Fruit fly (Drosophila melanogaster) whole organism, adult: Measurements from ENCODE around the gene CG34325.

ENCODE experiments used
- CG11617 ChIP-seq: fragments of 200-800 bp; sonication (Bioruptor generic); optimal IDR thresholded peaks from 2 replicates; lab custom pipeline; 2017; ENCODE audit warnings: mild to moderate bottlenecking, missing biosample characterization, missing genetic modification reagents, missing genetic modification characterization
- CG12768 ChIP-seq: fragments of 200-800 bp; sonication (Bioruptor generic); optimal IDR thresholded peaks from 2 replicates; lab custom pipeline; 2017; ENCODE audit warnings: missing biosample characterization, missing genetic modification characterization, mild to moderate bottlenecking, moderate library complexity, missing genetic modification reagents
- CG14711 ChIP-seq: fragments of 200-800 bp; sonication (Bioruptor generic); optimal IDR thresholded peaks from 2 replicates; lab custom pipeline; 2018; ENCODE audit warnings: missing biosample characterization, mild to moderate bottlenecking, missing genetic modification characterization, moderate library complexity
- CG1620 ChIP-seq: fragments of 200-800 bp; sonication (Bioruptor generic); optimal IDR thresholded peaks from 2 replicates; lab custom pipeline; 2016; ENCODE audit warnings: missing biosample characterization, missing genetic modification characterization
- CG33017 ChIP-seq: fragments of 200-800 bp; sonication (Bioruptor generic); optimal IDR thresholded peaks from 2 replicates; lab custom pipeline; 2018; ENCODE audit warnings: missing biosample characterization, mild to moderate bottlenecking, missing genetic modification characterization, moderate library complexity
- CG5204 ChIP-seq: fragments of 200-800 bp; sonication (Bioruptor generic); optimal IDR thresholded peaks from 2 replicates; lab custom pipeline; 2016; ENCODE audit warnings: missing biosample characterization, missing genetic modification characterization
- CG7045 ChIP-seq: fragments of 200-800 bp; sonication (Bioruptor generic); optimal IDR thresholded peaks from 2 replicates; lab custom pipeline; 2017; ENCODE audit warnings: missing biosample characterization, mild to moderate bottlenecking, missing genetic modification characterization
- CG7101 ChIP-seq: fragments of 200-800 bp; sonication (Bioruptor generic); optimal IDR thresholded peaks from 2 replicates; lab custom pipeline; 2018; ENCODE audit warnings: missing biosample characterization, mild to moderate bottlenecking, missing genetic modification characterization, moderate library complexity
- Clk ChIP-seq: fragments of 200-800 bp; sonication (Bioruptor generic); optimal IDR thresholded peaks from 2 replicates; lab custom pipeline; 2017; ENCODE audit warnings: missing biosample characterization, missing genetic modification characterization
- Crg-1 ChIP-seq: fragments of 200-800 bp; sonication (Bioruptor generic); optimal IDR thresholded peaks from 2 replicates; lab custom pipeline; 2016; ENCODE audit warnings: missing biosample characterization, missing genetic modification characterization
- Mnt ChIP-seq: fragments of 200-800 bp; sonication (Bioruptor generic); optimal IDR thresholded peaks from 2 replicates; lab custom pipeline; 2016; ENCODE audit warnings: missing biosample characterization, mild to moderate bottlenecking, missing genetic modification characterization
- bab1 ChIP-seq: fragments of 200-800 bp; sonication (Bioruptor generic); optimal IDR thresholded peaks from 3 replicates; lab custom pipeline; 2019; ENCODE audit warnings: missing biosample characterization, mild to moderate bottlenecking, missing genetic modification characterization, moderate library complexity
- cic ChIP-seq: fragments of 200-800 bp; sonication (Bioruptor generic); optimal IDR thresholded peaks from 2 replicates; lab custom pipeline; 2017; ENCODE audit warnings: missing biosample characterization, mild to moderate bottlenecking, missing genetic modification characterization, moderate library complexity
- cnc ChIP-seq, 2 experiments: fragments of >200 bp; optimal IDR thresholded peaks; 2 replicates each; lab custom pipeline; 2017
- kay ChIP-seq: fragments of 200-800 bp; sonication (Bioruptor generic); peaks from one replicate; lab custom pipeline; 2016; ENCODE audit warnings: missing biosample characterization, missing genetic modification characterization, borderline replicate concordance
- ovo ChIP-seq: fragments of 200-800 bp; sonication (Bioruptor generic); optimal IDR thresholded peaks from 2 replicates; lab custom pipeline; 2016; ENCODE audit warnings: missing biosample characterization, missing genetic modification characterization
- pad ChIP-seq: fragments of 200-800 bp; sonication (Bioruptor generic); optimal IDR thresholded peaks from 3 replicates; lab custom pipeline; 2017; ENCODE audit warnings: missing biosample characterization, missing genetic modification characterization, mild to moderate bottlenecking, moderate library complexity, missing genetic modification reagents
- tj ChIP-seq: fragments of 200-800 bp; sonication (Bioruptor generic); optimal IDR thresholded peaks from 3 replicates; lab custom pipeline; 2017; ENCODE audit warnings: missing biosample characterization, mild to moderate bottlenecking, missing genetic modification characterization, moderate library complexity
- toe ChIP-seq: fragments of 200-800 bp; sonication (Bioruptor generic); optimal IDR thresholded peaks from 2 replicates; lab custom pipeline; 2016; ENCODE audit warnings: missing biosample characterization, missing genetic modification characterization

The CG34325 gene

DNA sequence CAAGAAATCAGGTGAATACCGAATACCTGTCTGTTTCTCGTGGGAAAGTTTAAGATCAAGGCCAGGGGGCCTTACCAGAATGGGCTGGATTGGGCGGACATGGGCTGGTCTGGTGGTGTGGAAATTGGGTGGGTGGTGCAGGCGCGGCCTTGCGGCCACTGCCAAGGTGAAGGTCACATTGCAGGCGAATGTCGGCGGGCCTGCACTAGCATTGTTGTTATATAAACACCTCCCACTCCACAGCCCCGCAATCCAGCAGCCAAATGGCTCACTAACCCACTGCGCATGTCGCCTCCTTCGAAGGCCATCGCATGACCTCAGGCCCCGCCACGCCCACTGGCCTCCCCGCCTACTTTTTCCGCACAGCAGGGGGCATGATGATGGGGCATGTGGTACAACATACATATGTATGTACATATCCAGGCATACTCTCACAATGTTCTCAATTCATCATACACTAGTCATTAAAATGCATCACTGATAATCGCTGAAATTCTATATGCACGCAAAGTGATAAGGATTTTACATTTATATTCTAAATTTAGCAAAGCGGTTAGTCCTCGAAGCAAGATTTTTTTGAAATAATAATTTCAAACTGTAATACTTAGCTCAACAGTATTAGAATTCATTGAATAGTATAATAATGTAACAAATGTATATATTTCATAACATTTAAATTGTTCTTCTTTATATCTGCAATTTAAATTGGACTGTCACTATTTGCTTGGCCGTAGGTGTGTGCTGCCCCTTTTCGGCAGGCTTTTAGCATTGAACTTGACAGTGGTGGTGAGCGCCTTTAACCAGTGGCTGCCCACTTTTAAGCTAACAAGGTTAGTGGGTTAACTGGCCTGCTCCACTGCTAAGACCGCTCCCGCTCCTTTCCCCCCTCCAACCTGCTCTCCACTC lies 24.3 kb downstream of the CG34325 start:
- no peak for TF ChIP-seq Mnt (GFP tag; lab: Kevin White, UChicago)
- TF ChIP-seq toe (GFP tag; lab: Kevin White, UChicago) = no peak
- no peak for TF ChIP-seq CG5204 (GFP tag; lab: Kevin White, UChicago)
- TF ChIP-seq CG1620 (GFP tag; lab: Kevin White, UChicago) = no peak
- no peak for TF ChIP-seq CG11617 (GFP tag; lab: Kevin White, UChicago)
- TF ChIP-seq CG12768 (GFP tag; lab: Kevin White, UChicago) = no peak
- no peak for TF ChIP-seq CG33017 (tag; lab: Kevin White, UChicago)
- no peak for TF ChIP-seq CG14711 (tag; lab: Kevin White, UChicago)
- TF ChIP-seq ovo (GFP tag; lab: Kevin White, UChicago) = no peak
- no peak for TF ChIP-seq Crg-1 (GFP tag; lab: Kevin White, UChicago)
- TF ChIP-seq CG7045 (GFP tag; lab: Kevin White, UChicago) = no peak
- TF ChIP-seq cnc (optimal IDR thresholded peaks at IDR 0.05; lab: Kevin White, UChicago) = no peak
- no peak for TF ChIP-seq tj (GFP tag; lab: Kevin White, UChicago)
- no peak for TF ChIP-seq kay

- TF ChIP-seq CG1620 (GFP tag; lab: Kevin White, UChicago) (peak; percentile 31), bab1 (GFP tag; lab: Kevin White, UChicago) (peak; percentile 9), ovo (GFP tag; lab: Kevin White, UChicago) (no peak)
Measured at dm6 chrX:16695658-16696181, 25.5 kb downstream of the CG34325 start, which contains the start of gene CG4678. CG4678 (plus strand) TSS chrX:16696131.

- no peak for TF ChIP-seq CG33017 (tag; lab: Kevin White, UChicago)
- no peak for TF ChIP-seq tj (GFP tag; lab: Kevin White, UChicago)
- peak; percentile 63 for TF ChIP-seq kay
Measured at dm6 chrX:16694959-16695358, 26.3 kb downstream of the CG34325 start, which contains the start of gene Septin4. Septin4 (minus strand) TSS chrX:16695173.

dm6 chrX:16694477-16694876 lies 26.7 kb downstream of the CG34325 start:
- TF ChIP-seq ovo (GFP tag; lab: Kevin White, UChicago) (peak; percentile 90), CG5204 (GFP tag; lab: Kevin White, UChicago) (no peak), CG7101 (peak; percentile 8), toe (GFP tag; lab: Kevin White, UChicago) (no peak), CG14711 (tag; lab: Kevin White, UChicago) (peak; percentile 48), cic (GFP tag; lab: Kevin White, UChicago) (peak; percentile 36), CG11617 (GFP tag; lab: Kevin White, UChicago) (peak; percentile 23), pad (GFP tag; lab: Kevin White, UChicago) (peak; percentile 86)

DNA sequence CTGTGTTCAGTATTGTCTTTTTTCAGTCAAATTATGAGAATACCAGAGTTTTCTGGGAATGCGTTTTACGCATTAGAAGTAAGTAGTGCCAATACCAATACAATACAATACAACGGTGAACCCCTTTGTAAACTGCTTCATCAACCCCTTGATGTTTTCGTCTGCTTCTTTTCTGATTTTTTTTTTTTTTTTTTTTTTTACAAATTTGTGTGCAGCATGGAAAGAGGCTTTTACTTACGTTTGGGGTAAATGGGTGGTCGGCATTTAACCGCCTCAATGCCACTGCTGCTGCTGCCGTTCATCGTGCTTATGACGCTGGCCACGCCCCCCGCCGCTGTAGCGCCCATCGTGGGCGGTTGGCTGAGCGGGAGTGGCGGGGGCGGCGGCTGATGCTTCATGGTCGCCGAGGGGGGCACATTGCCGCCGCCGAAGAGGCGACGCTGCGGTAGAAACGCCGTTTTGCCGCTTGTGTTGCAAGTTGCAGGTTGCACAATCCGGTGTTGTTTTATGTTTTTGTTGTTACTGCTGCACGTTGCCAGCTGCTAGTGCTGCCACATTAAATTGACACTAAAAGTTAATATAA lies 27.3 kb downstream of the CG34325 start:
- TF ChIP-seq Clk (GFP tag; lab: Kevin White, UChicago) (no peak), pad (GFP tag; lab: Kevin White, UChicago) (peak; percentile 34)

DNA sequence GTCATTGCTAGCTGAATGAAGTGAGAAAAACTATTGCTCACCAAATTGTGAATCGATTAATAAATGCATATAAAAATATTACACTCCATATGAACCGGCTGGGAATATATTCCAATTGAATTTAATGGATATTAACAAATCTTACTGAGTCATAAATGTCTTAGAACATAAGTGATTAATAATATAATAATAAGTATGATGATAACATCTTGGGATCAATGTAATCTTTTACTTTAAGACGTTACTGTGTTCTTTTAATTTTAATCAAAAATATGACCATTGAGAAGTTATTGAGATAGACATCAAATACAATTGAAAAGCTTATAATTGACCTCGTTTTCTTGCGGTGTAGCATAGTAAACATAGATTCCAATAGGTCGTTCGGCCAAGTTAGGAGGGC lies 28.9 kb downstream of the CG34325 start:
- no peak for TF ChIP-seq CG1620 (GFP tag; lab: Kevin White, UChicago)
- TF ChIP-seq CG5204 (GFP tag; lab: Kevin White, UChicago) = no peak
- no peak for TF ChIP-seq CG33017 (tag; lab: Kevin White, UChicago)
- no peak for TF ChIP-seq toe (GFP tag; lab: Kevin White, UChicago)
- no peak for TF ChIP-seq bab1 (GFP tag; lab: Kevin White, UChicago)
- TF ChIP-seq CG7045 (GFP tag; lab: Kevin White, UChicago) = no peak
- no peak for TF ChIP-seq CG12768 (GFP tag; lab: Kevin White, UChicago)
- peak; percentile 42 for TF ChIP-seq CG11617 (GFP tag; lab: Kevin White, UChicago)
- TF ChIP-seq CG7101 = peak; percentile 0
- no peak for TF ChIP-seq Clk (GFP tag; lab: Kevin White, UChicago)
- no peak for TF ChIP-seq cnc (optimal IDR thresholded peaks at IDR 0.05; lab: Kevin White, UChicago)

DNA sequence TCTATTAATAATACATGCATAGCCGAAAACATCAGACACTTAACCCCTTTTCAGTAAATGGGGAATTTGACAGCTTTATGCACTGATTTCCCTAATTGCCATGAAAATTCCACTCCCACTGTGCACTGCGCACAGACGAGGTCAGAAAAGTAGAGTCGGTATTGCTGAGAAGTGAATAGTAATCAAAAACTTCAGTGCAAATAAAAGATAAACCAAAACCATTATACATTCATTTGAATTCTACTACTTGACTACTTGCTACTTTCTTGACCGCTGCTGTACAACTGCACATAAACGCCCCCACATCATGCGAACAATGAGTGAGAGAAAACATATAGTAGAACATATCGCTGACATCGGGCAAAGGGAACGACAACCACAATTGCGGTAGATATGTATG lies 29.8 kb downstream of the CG34325 start:
- TF ChIP-seq CG12768 (GFP tag; lab: Kevin White, UChicago) (peak; percentile 42), Mnt (GFP tag; lab: Kevin White, UChicago) (no peak), toe (GFP tag; lab: Kevin White, UChicago) (no peak), ovo (GFP tag; lab: Kevin White, UChicago) (no peak), bab1 (GFP tag; lab: Kevin White, UChicago) (peak; percentile 66), tj (GFP tag; lab: Kevin White, UChicago) (peak; percentile 6), pad (GFP tag; lab: Kevin White, UChicago) (peak; percentile 22), CG33017 (tag; lab: Kevin White, UChicago) (peak; percentile 61), Clk (GFP tag; lab: Kevin White, UChicago) (peak; percentile 19), cnc (optimal IDR thresholded peaks at IDR 0.05; lab: Kevin White, UChicago) (no peak), CG1620 (GFP tag; lab: Kevin White, UChicago) (no peak), CG7045 (GFP tag; lab: Kevin White, UChicago) (peak; percentile 64), kay (no peak), Crg-1 (GFP tag; lab: Kevin White, UChicago) (no peak), CG7101 (peak; percentile 73), CG5204 (GFP tag; lab: Kevin White, UChicago) (peak; percentile 54), CG14711 (tag; lab: Kevin White, UChicago) (peak; percentile 71)
